Worm (Caenorhabditis elegans) whole organism, late embryonic: Measurements from ENCODE around the gene fcmt-1.

ENCODE experiments used
- C38D4.7 ChIP-seq: fragments of 200-800 bp; sonication (Bioruptor generic); optimal IDR thresholded peaks from 2 replicates; lab custom pipeline; 2018; ENCODE audit warnings: mild to moderate bottlenecking, missing genetic modification characterization, moderate library complexity, missing compliant biosample characterization
- ahr-1 ChIP-seq: sonication (generic microtip); optimal IDR thresholded peaks from 2 replicates; lab custom pipeline; 2016; ENCODE audit warnings: missing genetic modification characterization, missing compliant biosample characterization
- ceh-14 ChIP-seq: sonication (generic microtip); optimal IDR thresholded peaks from 2 replicates; lab custom pipeline; 2016; ENCODE audit warnings: missing genotype, missing genetic modification characterization, missing compliant biosample characterization
- ceh-22 ChIP-seq: sonication (generic microtip); optimal IDR thresholded peaks from 2 replicates; lab custom pipeline; 2017; ENCODE audit warnings: missing biosample characterization, missing genetic modification characterization
- ceh-45 ChIP-seq: fragments of 200-800 bp; sonication (Bioruptor generic); IDR thresholded peaks from 2 replicates; pipeline ENCODE4 v1.3.6; 2022; ENCODE audit warnings: missing genetic modification reagents, missing genetic modification characterization, missing compliant biosample characterization
- che-1 ChIP-seq: sonication (generic microtip); optimal IDR thresholded peaks from 2 replicates; lab custom pipeline; 2016; ENCODE audit warnings: mild to moderate bottlenecking, missing genetic modification characterization, missing compliant biosample characterization
- dmd-4 ChIP-seq: sonication (generic microtip); optimal IDR thresholded peaks from 2 replicates; lab custom pipeline; 2016; ENCODE audit warnings: borderline replicate concordance, missing genetic modification characterization, missing compliant biosample characterization
- dve-1 ChIP-seq: sonication (generic microtip); optimal IDR thresholded peaks from 2 replicates; lab custom pipeline; 2017; ENCODE audit warnings: antibody characterized with exemption, mild to moderate bottlenecking, missing genetic modification characterization, missing compliant biosample characterization
- elt-4 ChIP-seq: sonication (generic microtip); optimal IDR thresholded peaks from 2 replicates; lab custom pipeline; 2016; ENCODE audit warnings: missing genetic modification characterization, missing compliant biosample characterization
- gmeb-2 ChIP-seq: sonication (generic microtip); optimal IDR thresholded peaks from 2 replicates; lab custom pipeline; 2016; ENCODE audit warnings: missing genetic modification characterization, inconsistent platforms, missing compliant biosample characterization
- hlh-30 ChIP-seq: sonication (generic microtip); optimal IDR thresholded peaks from 2 replicates; lab custom pipeline; 2017; ENCODE audit warnings: antibody characterized with exemption, missing genetic modification characterization, missing compliant biosample characterization; ENCODE audit not compliant: insufficient read depth
- nhr-11 ChIP-seq: fragments of 150-350 bp; optimal IDR thresholded peaks from 2 replicates; lab custom pipeline; 2014; ENCODE audit warnings: missing biosample characterization, missing genetic modification characterization
- nhr-232 ChIP-seq: sonication (generic microtip); optimal IDR thresholded peaks from 2 replicates; lab custom pipeline; 2016; ENCODE audit warnings: missing genetic modification characterization, missing compliant biosample characterization
- npax-4 ChIP-seq: sonication (generic microtip); optimal IDR thresholded peaks from 2 replicates; lab custom pipeline; 2016; ENCODE audit warnings: missing genetic modification characterization, missing compliant biosample characterization
- pag-3 ChIP-seq: sonication (generic microtip); optimal IDR thresholded peaks from 2 replicates; lab custom pipeline; 2016; ENCODE audit warnings: missing compliant biosample characterization, missing genetic modification characterization, borderline replicate concordance
- pat-9 ChIP-seq: fragments of 200-800 bp; sonication (Bioruptor generic); optimal IDR thresholded peaks from 2 replicates; lab custom pipeline; 2018; ENCODE audit warnings: mild to moderate bottlenecking, missing genetic modification characterization, moderate library complexity, missing compliant biosample characterization
- sox-4 ChIP-seq: sonication (generic microtip); optimal IDR thresholded peaks from 2 replicates; lab custom pipeline; 2017; ENCODE audit warnings: mild to moderate bottlenecking, missing genetic modification characterization, inconsistent platforms, missing compliant biosample characterization
- syd-9 ChIP-seq: sonication (generic microtip); optimal IDR thresholded peaks from 2 replicates; lab custom pipeline; 2016; ENCODE audit warnings: mild to moderate bottlenecking, missing genetic modification characterization, moderate library complexity, missing compliant biosample characterization
- unc-42 ChIP-seq: sonication (generic microtip); optimal IDR thresholded peaks from 2 replicates; lab custom pipeline; 2016; ENCODE audit warnings: missing genotype, missing genetic modification characterization, missing compliant biosample characterization
- unc-55 ChIP-seq: sonication (generic microtip); optimal IDR thresholded peaks from 2 replicates; lab custom pipeline; 2017; ENCODE audit warnings: missing biosample characterization, missing genetic modification reagents, missing genetic modification characterization
- ztf-16 ChIP-seq: sonication (generic microtip); optimal IDR thresholded peaks from 2 replicates; lab custom pipeline; 2017; ENCODE audit warnings: missing genetic modification characterization, missing compliant biosample characterization

The fcmt-1 gene

DNA sequence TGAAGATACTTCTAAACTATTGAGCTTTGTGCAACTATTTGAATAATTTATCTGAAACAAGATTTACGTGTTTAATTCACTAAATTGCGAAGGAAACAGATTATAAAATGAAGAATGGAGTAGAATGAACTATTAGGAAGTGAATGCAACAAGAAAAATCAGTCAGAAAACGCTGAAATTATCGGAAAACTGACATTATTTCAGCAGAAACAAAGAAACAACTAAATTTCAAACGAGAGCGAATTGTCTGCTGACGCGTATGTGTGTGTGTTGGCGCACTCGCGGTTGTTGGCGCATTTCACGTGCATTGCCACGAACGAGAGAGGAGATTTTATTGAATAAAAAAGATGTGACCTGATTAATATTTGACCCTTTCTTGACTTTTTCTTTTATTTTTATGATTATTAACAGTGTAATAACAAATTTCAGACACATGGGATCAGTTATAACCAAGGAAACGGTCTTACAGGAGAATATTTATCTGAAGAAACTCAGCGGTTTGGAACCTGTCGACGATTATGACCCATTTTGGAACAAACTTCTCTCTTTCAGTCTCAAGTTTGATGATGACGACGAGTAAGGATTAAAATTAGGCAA, 33.4 kb downstream of the fcmt-1 start, which contains the start of the genes trr-1 and C47D12.2 (continued):
- TF ChIP-seq dve-1 (tag; lab: Kevin White, UChicago) (no peak), pat-9 (tag; lab: Kevin White, UChicago) (no peak)

DNA sequence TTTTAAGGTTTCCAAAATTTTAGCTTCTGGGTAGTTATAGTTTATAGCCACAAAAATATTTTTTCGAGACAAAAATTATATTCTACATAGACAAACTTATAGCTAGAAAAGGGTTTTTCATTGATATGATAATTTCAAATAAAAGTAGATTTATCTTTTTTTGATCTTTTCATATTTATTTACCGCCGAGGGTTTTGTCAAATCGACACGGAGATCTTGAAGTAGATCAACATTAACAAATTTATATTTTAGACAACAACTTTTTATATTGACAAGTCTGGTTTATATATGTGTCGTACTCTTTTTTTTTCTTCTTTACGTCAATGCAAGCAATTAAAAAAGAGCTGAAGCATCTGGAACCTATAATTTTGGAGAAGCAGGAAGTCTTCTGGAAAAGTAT, 50.5 kb downstream of the fcmt-1 start:
- TF ChIP-seq unc-42 (tag; lab: Kevin White, UChicago) (no peak), ahr-1 (no peak), ceh-22 (tag; lab: Kevin White, UChicago) (no peak), syd-9 (tag; lab: Kevin White, UChicago) (no peak), ceh-45 (no peak), unc-55 (no peak), hlh-30 (tag; lab: Kevin White, UChicago) (no peak), ztf-16 (tag; lab: Kevin White, UChicago) (no peak), gmeb-2 (no peak), ceh-14 (no peak), nhr-11 (no peak), pag-3 (tag; lab: Kevin White, UChicago) (no peak), sox-4 (tag; lab: Kevin White, UChicago) (no peak), dmd-4 (no peak), C38D4.7 (no peak), npax-4 (tag; lab: Kevin White, UChicago) (no peak), che-1 (tag; lab: Kevin White, UChicago) (no peak), elt-4 (tag; lab: Kevin White, UChicago) (no peak), nhr-232 (tag; lab: Kevin White, UChicago) (no peak)
